Worm (Caenorhabditis elegans) whole organism, L1 larva: ENCODE measurements around the gene C13F10.8.

Source experiments
- C04F5.9 ChIP-seq: sonication (generic microtip); optimal IDR thresholded peaks from 2 replicates; lab custom pipeline; 2016; ENCODE audit warnings: missing genetic modification characterization, missing compliant biosample characterization
- C34B4.2 ChIP-seq: sonication (generic microtip); optimal IDR thresholded peaks from 2 replicates; lab custom pipeline; 2017; ENCODE audit warnings: mild to moderate bottlenecking, missing genetic modification characterization, missing compliant biosample characterization
- F16B12.6 ChIP-seq: fragments of 150-350 bp; optimal IDR thresholded peaks from 2 replicates; lab custom pipeline; 2014; ENCODE audit warnings: missing biosample characterization, missing genetic modification characterization
- alr-1 ChIP-seq: fragments of 200-800 bp; sonication (Bioruptor generic); optimal IDR thresholded peaks from 2 replicates; lab custom pipeline; 2018; ENCODE audit warnings: borderline replicate concordance, mild to moderate bottlenecking, missing genetic modification characterization, missing compliant biosample characterization
- blmp-1 ChIP-seq: fragments of 150-350 bp; optimal IDR thresholded peaks from 2 replicates; lab custom pipeline; 2014; ENCODE audit warnings: missing biosample characterization, missing genetic modification characterization
- ceh-63 ChIP-seq: fragments of 200-800 bp; sonication (Bioruptor generic); optimal IDR thresholded peaks from 2 replicates; lab custom pipeline; 2018; ENCODE audit warnings: mild to moderate bottlenecking, missing genetic modification characterization, missing compliant biosample characterization
- ceh-82 ChIP-seq, 3 experiments: fragments of 150-350 bp in 1 of 3; sonication (generic microtip) in 2 of 3; optimal IDR thresholded peaks; 2 replicates each; lab custom pipeline; 2014 to 2017; ENCODE audit warnings: missing biosample characterization in 3 of 3, missing genetic modification characterization in 3 of 3
- ces-1 ChIP-seq: fragments of 150-350 bp; optimal IDR thresholded peaks from 2 replicates; lab custom pipeline; 2014; ENCODE audit warnings: missing biosample characterization, missing genetic modification reagents, missing genetic modification characterization
- dpl-1 ChIP-seq, 3 experiments: fragments of 150-350 bp in 2 of 3; sonication (generic microtip) in 1 of 3; optimal IDR thresholded peaks; 2 replicates each; lab custom pipeline; 2014 to 2017; ENCODE audit warnings: missing biosample characterization in 3 of 3, missing genetic modification characterization in 3 of 3, missing genetic modification reagents in 3 of 3
- dsc-1 ChIP-seq: sonication (generic microtip); optimal IDR thresholded peaks from 2 replicates; lab custom pipeline; 2016; ENCODE audit warnings: mild to moderate bottlenecking, missing genetic modification characterization, missing compliant biosample characterization
- elt-3 ChIP-seq, 6 experiments: fragments of 150-350 bp in 1 of 6; sonication (generic microtip); optimal IDR thresholded peaks; 2 replicates each; lab custom pipeline; 2017 to 2018; ENCODE audit warnings: missing biosample characterization in 6 of 6, missing genetic modification characterization in 6 of 6, inconsistent platforms in 1 of 6
- fkh-10 ChIP-seq: sonication (generic microtip); optimal IDR thresholded peaks from 2 replicates; lab custom pipeline; 2017; ENCODE audit warnings: missing biosample characterization, missing genetic modification reagents, missing genetic modification characterization
- fkh-4 ChIP-seq: sonication (generic microtip); optimal IDR thresholded peaks from 2 replicates; lab custom pipeline; 2016; ENCODE audit warnings: missing compliant biosample characterization, missing genetic modification characterization, borderline replicate concordance
- fos-1 ChIP-seq: fragments of 150-350 bp; optimal IDR thresholded peaks from 2 replicates; lab custom pipeline; 2014; ENCODE audit warnings: missing biosample characterization, missing genetic modification characterization
- hlh-17 ChIP-seq: fragments of 200-800 bp; sonication (Bioruptor generic); optimal IDR thresholded peaks from 2 replicates; lab custom pipeline; 2018; ENCODE audit warnings: missing genetic modification characterization, mild to moderate bottlenecking, missing compliant biosample characterization, moderate library complexity, borderline replicate concordance
- hpl-2 ChIP-seq: fragments of 150-350 bp; optimal IDR thresholded peaks from 2 replicates; lab custom pipeline; 2014; ENCODE audit warnings: missing biosample characterization, missing genetic modification reagents, missing genetic modification characterization
- irx-1 ChIP-seq: sonication (generic microtip); optimal IDR thresholded peaks from 2 replicates; lab custom pipeline; 2016; ENCODE audit warnings: missing genetic modification characterization, missing compliant biosample characterization
- isw-1 ChIP-seq: fragments of 200-800 bp; sonication (Bioruptor generic); IDR thresholded peaks from 2 replicates; pipeline ENCODE4 v1.3.6; 2022; ENCODE audit warnings: missing genetic modification characterization, missing compliant biosample characterization
- jun-1 ChIP-seq: fragments of 150-350 bp; optimal IDR thresholded peaks from 2 replicates; lab custom pipeline; 2014; ENCODE audit warnings: missing biosample characterization, missing genetic modification reagents, missing genetic modification characterization
- lin-13 ChIP-seq: fragments of 150-350 bp; optimal IDR thresholded peaks from 2 replicates; lab custom pipeline; 2014; ENCODE audit warnings: missing biosample characterization, missing genetic modification reagents, missing genetic modification characterization
- lin-15B ChIP-seq: fragments of 150-350 bp; sonication (generic microtip); optimal IDR thresholded peaks from 3 replicates; lab custom pipeline; 2014; ENCODE audit warnings: missing biosample characterization, missing genetic modification characterization
- mdl-1 ChIP-seq, 2 experiments: fragments of 150-350 bp; optimal IDR thresholded peaks; 2 replicates each; lab custom pipeline; 2014 to 2017; ENCODE audit warnings: missing biosample characterization in 2 of 2, missing genetic modification characterization in 2 of 2, inconsistent platforms in 1 of 2
- mef-2 ChIP-seq: fragments of 150-350 bp; optimal IDR thresholded peaks from 2 replicates; lab custom pipeline; 2014; ENCODE audit warnings: missing biosample characterization, missing genetic modification characterization
- mep-1 ChIP-seq: fragments of 150-350 bp; optimal IDR thresholded peaks from 2 replicates; lab custom pipeline; 2014; ENCODE audit warnings: missing biosample characterization, missing genetic modification characterization
- nhr-11 ChIP-seq: fragments of 150-350 bp; optimal IDR thresholded peaks from 2 replicates; lab custom pipeline; 2014; ENCODE audit warnings: missing biosample characterization, missing genetic modification characterization
- nhr-19 ChIP-seq: fragments of 200-800 bp; sonication (Bioruptor generic); conservative IDR thresholded peaks from 2 replicates; pipeline ENCODE4 v1.3.6; 2022; ENCODE audit warnings: missing genetic modification characterization, missing compliant biosample characterization
- nhr-20 ChIP-seq: sonication (generic microtip); optimal IDR thresholded peaks from 2 replicates; lab custom pipeline; 2016; ENCODE audit warnings: mild to moderate bottlenecking, missing genetic modification characterization, missing compliant biosample characterization
- nhr-237 ChIP-seq: fragments of 150-350 bp; optimal IDR thresholded peaks from 2 replicates; lab custom pipeline; 2014; ENCODE audit warnings: missing biosample characterization, missing genetic modification characterization
- nhr-28 ChIP-seq: fragments of 150-350 bp; optimal IDR thresholded peaks from 2 replicates; lab custom pipeline; 2014; ENCODE audit warnings: missing biosample characterization, missing genetic modification characterization
- nhr-47 ChIP-seq: sonication (generic microtip); optimal IDR thresholded peaks from 2 replicates; lab custom pipeline; 2016; ENCODE audit warnings: mild to moderate bottlenecking, missing genetic modification characterization, moderate library complexity, missing compliant biosample characterization
- nhr-71 ChIP-seq: sonication (generic microtip); optimal IDR thresholded peaks from 2 replicates; lab custom pipeline; 2016; ENCODE audit warnings: mild to moderate bottlenecking, missing genetic modification characterization, moderate library complexity, missing compliant biosample characterization
- nhr-77 ChIP-seq: fragments of 150-350 bp; optimal IDR thresholded peaks from 2 replicates; lab custom pipeline; 2014; ENCODE audit warnings: missing biosample characterization, missing genetic modification characterization
- nhr-84 ChIP-seq: sonication (generic microtip); optimal IDR thresholded peaks from 2 replicates; lab custom pipeline; 2017; ENCODE audit warnings: missing biosample characterization, missing genetic modification characterization
- nhr-90 ChIP-seq: sonication (generic microtip); optimal IDR thresholded peaks from 2 replicates; lab custom pipeline; 2016; ENCODE audit warnings: mild to moderate bottlenecking, missing genetic modification characterization, missing compliant biosample characterization; ENCODE audit not compliant: poor library complexity
- pax-3 ChIP-seq: fragments of 200-800 bp; sonication (Bioruptor generic); optimal IDR thresholded peaks from 2 replicates; lab custom pipeline; 2018; ENCODE audit warnings: mild to moderate bottlenecking, missing genetic modification characterization, moderate library complexity, missing compliant biosample characterization
- pqm-1 ChIP-seq: sonication (generic microtip); optimal IDR thresholded peaks from 3 replicates; lab custom pipeline; 2017; ENCODE audit warnings: missing biosample characterization, missing genetic modification characterization
- rnt-1 ChIP-seq: sonication (generic microtip); optimal IDR thresholded peaks from 2 replicates; lab custom pipeline; 2016; ENCODE audit warnings: mild to moderate bottlenecking, missing genetic modification characterization, moderate library complexity, missing compliant biosample characterization
- skn-1 ChIP-seq: fragments of 150-350 bp; optimal IDR thresholded peaks from 2 replicates; lab custom pipeline; 2014; ENCODE audit warnings: missing biosample characterization, missing genetic modification characterization
- snpc-4 ChIP-seq: fragments of 150-350 bp; optimal IDR thresholded peaks from 2 replicates; lab custom pipeline; 2014; ENCODE audit warnings: missing biosample characterization, missing genetic modification characterization
- snu-23 ChIP-seq: sonication (generic microtip); optimal IDR thresholded peaks from 2 replicates; lab custom pipeline; 2016; ENCODE audit warnings: missing genetic modification characterization, missing compliant biosample characterization
- sox-4 ChIP-seq: sonication (generic microtip); optimal IDR thresholded peaks from 2 replicates; lab custom pipeline; 2016; ENCODE audit warnings: missing genetic modification characterization, missing compliant biosample characterization
- sptf-1 ChIP-seq: fragments of 150-350 bp; optimal IDR thresholded peaks from 2 replicates; lab custom pipeline; 2014; ENCODE audit warnings: missing biosample characterization, missing genetic modification characterization
- swsn-7 ChIP-seq: sonication (generic microtip); optimal IDR thresholded peaks from 2 replicates; lab custom pipeline; 2016; ENCODE audit warnings: missing genetic modification characterization, missing compliant biosample characterization
- unc-130 ChIP-seq: fragments of 150-350 bp; optimal IDR thresholded peaks from 2 replicates; lab custom pipeline; 2017; ENCODE audit warnings: missing biosample characterization, missing genetic modification characterization, inconsistent platforms
- unc-86 ChIP-seq: sonication (generic microtip); optimal IDR thresholded peaks from 2 replicates; lab custom pipeline; 2016; ENCODE audit warnings: missing genetic modification characterization, missing compliant biosample characterization
- unc-98 ChIP-seq: fragments of 200-800 bp; sonication (Bioruptor generic); IDR thresholded peaks from 2 replicates; pipeline ENCODE4 v1.3.6; 2022; ENCODE audit warnings: missing genetic modification characterization, missing compliant biosample characterization
- vab-15 ChIP-seq: sonication (generic microtip); optimal IDR thresholded peaks from 2 replicates; lab custom pipeline; 2017; ENCODE audit warnings: missing genotype, mild to moderate bottlenecking, missing genetic modification characterization, missing compliant biosample characterization
- xbp-1 ChIP-seq: sonication (generic microtip); optimal IDR thresholded peaks from 2 replicates; lab custom pipeline; 2016; ENCODE audit warnings: missing genetic modification characterization, missing compliant biosample characterization
- zag-1 ChIP-seq: fragments of 150-350 bp; optimal IDR thresholded peaks from 2 replicates; lab custom pipeline; 2014; ENCODE audit warnings: missing biosample characterization, missing genetic modification characterization
- ztf-4 ChIP-seq: fragments of 150-350 bp; optimal IDR thresholded peaks from 2 replicates; lab custom pipeline; 2014; ENCODE audit warnings: missing biosample characterization, missing genetic modification characterization

The C13F10.8 gene

ce11 chrV:7234726-7235125 lies 13.9 kb upstream of the C13F10.8 start, which contains the start of gene C05C8.5:
Gene C05C8.5, minus strand, starts transcription at chrV:7234826.
- no peak for TF ChIP-seq irx-1
- TF ChIP-seq pqm-1 (tag; lab: Kevin White, UChicago): no peak
- TF ChIP-seq F16B12.6 (tag; lab: Kevin White, UChicago): no peak
- no peak for TF ChIP-seq lin-13 (GFP tag; lab: Kevin White, UChicago)
- no peak for TF ChIP-seq ces-1
- no peak for TF ChIP-seq fkh-10
- no peak for TF ChIP-seq skn-1 (tag; lab: Kevin White, UChicago)
- no peak for TF ChIP-seq snu-23 (GFP tag; lab: Kevin White, UChicago)
- no peak for TF ChIP-seq nhr-237 (tag; lab: Kevin White, UChicago)
- TF ChIP-seq, all 84 proteins: peak for 0

ce11 chrV:7231524-7231923 lies 10.7 kb upstream of the C13F10.8 start:
- no peak for TF ChIP-seq skn-1 (tag; lab: Kevin White, UChicago)
- no peak for TF ChIP-seq nhr-90 (tag; lab: Kevin White, UChicago)
- no peak for TF ChIP-seq isw-1 (GFP tag; lab: Robert Waterston, UW)
- TF ChIP-seq C04F5.9 (tag; lab: Kevin White, UChicago): no peak
- no peak for TF ChIP-seq snu-23 (GFP tag; lab: Kevin White, UChicago)
- TF ChIP-seq elt-3 (tag; optimal IDR thresholded peaks at IDR 0.05; lab: Kevin White, UChicago): no peak
- no peak for TF ChIP-seq lin-15B (tag; lab: Kevin White, UChicago)
- TF ChIP-seq unc-98 (GFP tag; lab: Robert Waterston, UW): no peak
- TF ChIP-seq jun-1 (tag; lab: Kevin White, UChicago): no peak
- TF ChIP-seq nhr-11 (tag; lab: Kevin White, UChicago): no peak
- TF ChIP-seq mef-2 (tag; lab: Kevin White, UChicago): no peak
- no peak for TF ChIP-seq nhr-20 (tag; lab: Kevin White, UChicago)

ce11 chrV:7230847-7231246 lies 10.0 kb upstream of the C13F10.8 start, which contains the start of the genes gei-6 and krr-1:
Gene gei-6, minus strand, starts transcription at chrV:7230848.
Gene krr-1, plus strand, starts transcription at chrV:7231190.
- TF ChIP-seq nhr-77 (tag; lab: Kevin White, UChicago) (no peak), nhr-28 (tag; lab: Kevin White, UChicago) (no peak), rnt-1 (tag; lab: Kevin White, UChicago) (peak; percentile 64), xbp-1 (peak; percentile 43), dpl-1 (GFP tag; optimal IDR thresholded peaks at IDR 0.05; lab: Kevin White, UChicago) (peak; percentile 36 to 57 (median 52)), ceh-63 (no peak), fkh-4 (tag; lab: Kevin White, UChicago) (no peak), zag-1 (no peak), C34B4.2 (no peak), sptf-1 (tag; lab: Kevin White, UChicago) (no peak), mdl-1 (tag; optimal IDR thresholded peaks at IDR 0.05; lab: Kevin White, UChicago) (peak in 1 of 2 experiments; percentile 18), pax-3 (tag; lab: Kevin White, UChicago) (no peak), dsc-1 (peak; percentile 36), hlh-17 (no peak), ceh-82 (tag; optimal IDR thresholded peaks at IDR 0.05; lab: Kevin White, UChicago) (peak; percentile 7 to 52 (median 26)), snpc-4 (tag; lab: Kevin White, UChicago) (peak; percentile 22), unc-86 (tag; lab: Kevin White, UChicago) (peak; percentile 7), elt-3 (tag; optimal IDR thresholded peaks at IDR 0.05; lab: Kevin White, UChicago) (peak in 1 of 6 experiments; percentile 57), nhr-47 (peak; percentile 53), fos-1 (no peak), jun-1 (tag; lab: Kevin White, UChicago) (no peak), nhr-19 (peak; percentile 48), mep-1 (peak; percentile 50), nhr-71 (tag; lab: Kevin White, UChicago) (peak; percentile 60), sox-4 (tag; lab: Kevin White, UChicago) (no peak), nhr-84 (no peak), blmp-1 (tag; lab: Kevin White, UChicago) (peak; percentile 8), unc-130 (tag; lab: Kevin White, UChicago) (peak; percentile 77), swsn-7 (tag; lab: Kevin White, UChicago) (peak; percentile 49), hpl-2 (no peak), ztf-4 (tag; lab: Kevin White, UChicago) (no peak), alr-1 (tag; lab: Kevin White, UChicago) (no peak), vab-15 (tag; lab: Kevin White, UChicago) (no peak)
